Worm (Caenorhabditis elegans): ENCODE measurements around the gene srw-6.

Gene srw-6

ce11 chrV:3814009-3814408, 5.6 kb downstream of the srw-6 start:
- TF ChIP-seq nhr-10 (tag; optimal IDR thresholded peaks at IDR 0.05), result no peak
- TF ChIP-seq alr-1 (tag; optimal IDR thresholded peaks at IDR 0.05), result no peak
- no peak for TF ChIP-seq mdl-1 (tag; optimal IDR thresholded peaks at IDR 0.05)
- TF ChIP-seq mbf-1 (tag; optimal IDR thresholded peaks at IDR 0.05), result no peak
- TF ChIP-seq nhr-23 (tag; optimal IDR thresholded peaks at IDR 0.05), result no peak
- TF ChIP-seq lsy-2 (tag; optimal IDR thresholded peaks at IDR 0.05), result no peak
- no peak for TF ChIP-seq nhr-11 (tag; optimal IDR thresholded peaks at IDR 0.05)
- TF ChIP-seq elt-3 (tag; optimal IDR thresholded peaks at IDR 0.05), result no peak
- no peak for TF ChIP-seq Y55F3AM.14 (GFP tag; optimal IDR thresholded peaks at IDR 0.05)

ce11 chrV:3814938-3815337, 6.5 kb downstream of the srw-6 start, which contains the start of gene H10D18.1:
H10D18.1 (plus strand) TSS chrV:3815214.
- TF ChIP-seq C34F6.9 (tag; optimal IDR thresholded peaks at IDR 0.05) (peak; percentile 35), nhr-11 (tag; optimal IDR thresholded peaks at IDR 0.05) (no peak), gmeb-1 (tag; optimal IDR thresholded peaks at IDR 0.05) (no peak), ceh-16 (tag; optimal IDR thresholded peaks at IDR 0.05) (no peak), ama-1 (optimal IDR thresholded peaks at IDR 0.05) (no peak), lin-39 (tag; optimal IDR thresholded peaks at IDR 0.05) (no peak), nhr-237 (tag; optimal IDR thresholded peaks at IDR 0.05) (no peak), R02D3.7 (tag; optimal IDR thresholded peaks at IDR 0.05) (no peak), Y55F3AM.14 (GFP tag; optimal IDR thresholded peaks at IDR 0.05) (no peak), mab-5 (tag; optimal IDR thresholded peaks at IDR 0.05) (no peak), zag-1 (tag; optimal IDR thresholded peaks at IDR 0.05) (no peak), snpc-4 (tag; optimal IDR thresholded peaks at IDR 0.05) (no peak), mdl-1 (tag; optimal IDR thresholded peaks at IDR 0.05) (no peak), ceh-82 (tag; optimal IDR thresholded peaks at IDR 0.05) (no peak), fos-1 (tag; optimal IDR thresholded peaks at IDR 0.05) (no peak), ZK546.5 (tag; optimal IDR thresholded peaks at IDR 0.05) (no peak), peb-1 (tag; optimal IDR thresholded peaks at IDR 0.05) (no peak), sem-4 (tag; optimal IDR thresholded peaks at IDR 0.05) (no peak), ztf-1 (GFP tag; conservative IDR thresholded peaks at IDR 0.05) (no peak), lin-11 (tag; optimal IDR thresholded peaks at IDR 0.05) (peak; percentile 16), nhr-77 (tag; optimal IDR thresholded peaks at IDR 0.05) (no peak), ztf-4 (tag; optimal IDR thresholded peaks at IDR 0.05) (no peak), lsy-2 (tag; optimal IDR thresholded peaks at IDR 0.05) (no peak), nhr-6 (tag; optimal IDR thresholded peaks at IDR 0.05) (no peak), egl-27 (tag; optimal IDR thresholded peaks at IDR 0.05) (no peak), aly-2 (tag; optimal IDR thresholded peaks at IDR 0.05) (no peak), nhr-129 (tag; optimal IDR thresholded peaks at IDR 0.05) (peak; percentile 5), crh-2 (tag; optimal IDR thresholded peaks at IDR 0.05) (peak; percentile 0), nhr-12 (tag; optimal IDR thresholded peaks at IDR 0.05) (no peak), elt-3 (tag; optimal IDR thresholded peaks at IDR 0.05) (no peak), F13H6.1 (tag; optimal IDR thresholded peaks at IDR 0.05) (no peak), nhr-10 (tag; optimal IDR thresholded peaks at IDR 0.05) (no peak), mbf-1 (tag; optimal IDR thresholded peaks at IDR 0.05) (no peak), unc-62 (GFP tag; optimal IDR thresholded peaks at IDR 0.05) (no peak), sma-3 (GFP tag; optimal IDR thresholded peaks at IDR 0.05) (no peak), ztf-11 (tag; optimal IDR thresholded peaks at IDR 0.05) (no peak), dmd-4 (tag; optimal IDR thresholded peaks at IDR 0.05) (no peak), blmp-1 (tag; optimal IDR thresholded peaks at IDR 0.05; ENCODE audit: insufficient read depth) (no peak), alr-1 (tag; optimal IDR thresholded peaks at IDR 0.05) (no peak), lin-13 (GFP tag; optimal IDR thresholded peaks at IDR 0.05) (no peak), elt-1 (tag; optimal IDR thresholded peaks at IDR 0.05) (no peak), skn-1 (tag; optimal IDR thresholded peaks at IDR 0.05) (no peak), sma-9 (GFP tag; optimal IDR thresholded peaks at IDR 0.05) (peak; percentile 3), sma-9 (tag; optimal IDR thresholded peaks at IDR 0.05) (no peak), unc-55 (GFP tag; optimal IDR thresholded peaks at IDR 0.05) (peak; percentile 44)
